Worm (Caenorhabditis elegans) whole organism, L3 larva: ENCODE data around the gene F43D2.3.

Experiments used
- R02D3.7 ChIP-seq: fragments of 150-350 bp; optimal IDR thresholded peaks from 2 replicates; lab custom pipeline; 2014; ENCODE audit warnings: missing biosample characterization, missing genetic modification characterization
- ZK546.5 ChIP-seq: sonication (generic microtip); optimal IDR thresholded peaks from 2 replicates; lab custom pipeline; 2017; ENCODE audit warnings: missing biosample characterization, missing genetic modification characterization
- aly-2 ChIP-seq: fragments of 150-350 bp; optimal IDR thresholded peaks from 2 replicates; lab custom pipeline; 2014; ENCODE audit warnings: missing biosample characterization, missing genetic modification characterization
- ama-1 ChIP-seq: fragments of 150-350 bp; optimal IDR thresholded peaks from 2 replicates; lab custom pipeline; 2018
- ceh-16 ChIP-seq: sonication (generic microtip); optimal IDR thresholded peaks from 2 replicates; lab custom pipeline; 2017; ENCODE audit warnings: missing biosample characterization, missing genetic modification characterization
- ceh-28 ChIP-seq: fragments of 150-350 bp; optimal IDR thresholded peaks from 2 replicates; lab custom pipeline; 2014; ENCODE audit warnings: missing biosample characterization, missing genetic modification reagents, missing genetic modification characterization
- daf-12 ChIP-seq: fragments of 150-350 bp; optimal IDR thresholded peaks from 2 replicates; lab custom pipeline; 2014; ENCODE audit warnings: missing biosample characterization, missing genetic modification reagents, missing genetic modification characterization
- egl-27 ChIP-seq: sonication (generic microtip); optimal IDR thresholded peaks from 4 replicates; lab custom pipeline; 2017; ENCODE audit warnings: missing biosample characterization, missing genetic modification reagents, missing genetic modification characterization
- egl-5 ChIP-seq: fragments of 150-350 bp; optimal IDR thresholded peaks from 2 replicates; lab custom pipeline; 2017; ENCODE audit warnings: missing biosample characterization, missing genetic modification reagents, missing genetic modification characterization, inconsistent platforms
- elt-2 ChIP-seq: sonication (generic microtip); optimal IDR thresholded peaks from 2 replicates; lab custom pipeline; 2016; ENCODE audit warnings: missing genetic modification reagents, mild to moderate bottlenecking, missing genetic modification characterization, missing compliant biosample characterization
- elt-3 ChIP-seq, 3 experiments: fragments of 150-350 bp in 1 of 3; sonication (generic microtip) in 2 of 3; optimal IDR thresholded peaks; 2 replicates in 2 of 3; 4 replicates in 1 of 3; lab custom pipeline; 2014 to 2017; ENCODE audit warnings: missing biosample characterization in 3 of 3, missing genetic modification characterization in 3 of 3
- eor-1 ChIP-seq, 2 experiments: fragments of 150-350 bp; optimal IDR thresholded peaks; 2 replicates each; lab custom pipeline; 2014 to 2018; ENCODE audit warnings: missing biosample characterization in 2 of 2, missing genetic modification characterization in 2 of 2
- fos-1 ChIP-seq: fragments of 150-350 bp; optimal IDR thresholded peaks from 2 replicates; lab custom pipeline; 2014; ENCODE audit warnings: missing biosample characterization, missing genetic modification characterization
- hmg-11 ChIP-seq: sonication (generic microtip); optimal IDR thresholded peaks from 2 replicates; lab custom pipeline; 2016; ENCODE audit warnings: missing genetic modification characterization, missing compliant biosample characterization
- jun-1 ChIP-seq: fragments of 150-350 bp; optimal IDR thresholded peaks from 2 replicates; lab custom pipeline; 2014; ENCODE audit warnings: missing biosample characterization, missing genetic modification reagents, missing genetic modification characterization
- lin-39 ChIP-seq: fragments of 150-350 bp; optimal IDR thresholded peaks from 2 replicates; lab custom pipeline; 2018; ENCODE audit warnings: missing biosample characterization, missing genetic modification reagents, missing genetic modification characterization
- lsy-12 ChIP-seq: sonication (generic microtip); optimal IDR thresholded peaks from 2 replicates; lab custom pipeline; 2016; ENCODE audit warnings: mild to moderate bottlenecking, missing genetic modification characterization, missing compliant biosample characterization
- nfya-1 ChIP-seq: sonication (generic microtip); optimal IDR thresholded peaks from 2 replicates; lab custom pipeline; 2017; ENCODE audit warnings: missing genetic modification characterization, mild to moderate bottlenecking, missing compliant biosample characterization, antibody characterized with exemption, moderate library complexity; ENCODE audit not compliant: insufficient read depth
- nhr-11 ChIP-seq: fragments of 150-350 bp; optimal IDR thresholded peaks from 2 replicates; lab custom pipeline; 2014; ENCODE audit warnings: missing biosample characterization, missing genetic modification characterization
- nhr-12 ChIP-seq: fragments of 150-350 bp; optimal IDR thresholded peaks from 2 replicates; lab custom pipeline; 2014; ENCODE audit warnings: missing biosample characterization, missing genetic modification characterization
- nhr-237 ChIP-seq: fragments of 150-350 bp; optimal IDR thresholded peaks from 2 replicates; lab custom pipeline; 2014; ENCODE audit warnings: missing biosample characterization, missing genetic modification characterization
- nhr-25 ChIP-seq: sonication (generic microtip); optimal IDR thresholded peaks from 2 replicates; lab custom pipeline; 2017; ENCODE audit warnings: missing biosample characterization, missing genetic modification characterization
- nhr-28 ChIP-seq: fragments of 150-350 bp; optimal IDR thresholded peaks from 2 replicates; lab custom pipeline; 2014; ENCODE audit warnings: missing biosample characterization, missing genetic modification characterization
- nhr-43 ChIP-seq: sonication (generic microtip); optimal IDR thresholded peaks from 2 replicates; lab custom pipeline; 2016; ENCODE audit warnings: mild to moderate bottlenecking, missing genetic modification characterization, missing compliant biosample characterization; ENCODE audit not compliant: poor library complexity, severe bottlenecking
- nhr-77 ChIP-seq: fragments of 150-350 bp; optimal IDR thresholded peaks from 2 replicates; lab custom pipeline; 2014; ENCODE audit warnings: missing biosample characterization, missing genetic modification characterization
- pha-4 ChIP-seq: fragments of 150-350 bp; optimal IDR thresholded peaks from 2 replicates; lab custom pipeline; 2014; ENCODE audit warnings: missing biosample characterization, missing genetic modification reagents, missing genetic modification characterization
- pqm-1 ChIP-seq: fragments of 150-350 bp; optimal IDR thresholded peaks from 2 replicates; lab custom pipeline; 2017; ENCODE audit warnings: missing biosample characterization, missing genetic modification characterization, inconsistent platforms
- skn-1 ChIP-seq: fragments of 150-350 bp; optimal IDR thresholded peaks from 2 replicates; lab custom pipeline; 2014; ENCODE audit warnings: missing biosample characterization, missing genetic modification characterization
- tbx-2 ChIP-seq: sonication (generic microtip); optimal IDR thresholded peaks from 2 replicates; lab custom pipeline; 2016; ENCODE audit warnings: mild to moderate bottlenecking, missing genetic modification characterization, missing compliant biosample characterization
- unc-39 ChIP-seq: sonication (generic microtip); optimal IDR thresholded peaks from 4 replicates; lab custom pipeline; 2017; ENCODE audit warnings: missing biosample characterization, missing genetic modification characterization
- unc-62 ChIP-seq: fragments of 150-350 bp; sonication (generic microtip); optimal IDR thresholded peaks from 4 replicates; lab custom pipeline; 2014; ENCODE audit warnings: missing biosample characterization, missing genetic modification reagents, missing genetic modification characterization
- zag-1 ChIP-seq: fragments of 150-350 bp; optimal IDR thresholded peaks from 2 replicates; lab custom pipeline; 2014; ENCODE audit warnings: missing biosample characterization, missing genetic modification characterization

F43D2.3 gene

DNA sequence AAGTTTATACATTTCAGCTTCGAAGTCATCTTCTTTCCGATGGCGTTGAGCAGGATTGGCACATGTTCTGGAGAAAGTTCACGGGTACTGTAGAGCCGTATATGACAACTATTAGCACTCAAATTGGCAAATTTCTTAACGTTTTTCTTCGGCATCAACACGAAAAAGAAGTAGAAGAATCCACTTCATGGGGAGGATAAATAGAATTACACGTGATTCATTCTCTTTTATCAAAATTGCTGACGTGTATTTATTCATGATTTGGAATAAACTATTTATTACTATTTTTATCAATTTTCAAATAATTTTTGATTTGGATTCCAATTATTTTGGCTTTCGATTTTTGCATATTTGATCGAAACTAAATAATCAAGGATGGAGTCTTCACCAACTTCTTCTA is 34.0 kb downstream of the F43D2.3 start, which contains the start of gene C47E8.1:
Gene C47E8.1, plus strand, starts transcription at position 301 of the 400 bp plus-strand sequence.
- TF ChIP-seq skn-1 (tag; lab: Kevin White, UChicago) (no peak), egl-27 (tag; lab: Kevin White, UChicago) (no peak), aly-2 (tag; lab: Kevin White, UChicago) (no peak), elt-3 (tag; optimal IDR thresholded peaks at IDR 0.05; lab: Kevin White, UChicago) (no peak), pha-4 (tag; lab: Kevin White, UChicago) (no peak), elt-2 (no peak), unc-62 (GFP tag; lab: Kevin White, UChicago) (no peak), nhr-43 (no peak), ceh-28 (tag; lab: Kevin White, UChicago) (no peak), unc-39 (tag; lab: Kevin White, UChicago) (no peak), zag-1 (tag; lab: Kevin White, UChicago) (no peak), hmg-11 (tag; lab: Kevin White, UChicago) (no peak), nhr-11 (no peak), nhr-28 (tag; lab: Kevin White, UChicago) (no peak), nfya-1 (tag; lab: Kevin White, UChicago) (no peak), daf-12 (tag; lab: Kevin White, UChicago) (no peak), jun-1 (tag; lab: Kevin White, UChicago) (no peak), ceh-16 (no peak), nhr-237 (tag; lab: Kevin White, UChicago) (no peak), eor-1 (tag; optimal IDR thresholded peaks at IDR 0.05; lab: Kevin White, UChicago) (no peak)
- TF ChIP-seq, all 47 proteins: peak for 0

- TF ChIP-seq nhr-11, result no peak
- no peak for TF ChIP-seq lin-39
- no peak for TF ChIP-seq eor-1 (tag; optimal IDR thresholded peaks at IDR 0.05; lab: Kevin White, UChicago)
- peak; percentile 80 for TF ChIP-seq nfya-1 (tag; lab: Kevin White, UChicago)
- no peak for TF ChIP-seq fos-1 (tag; lab: Kevin White, UChicago)
- TF ChIP-seq nhr-237 (tag; lab: Kevin White, UChicago), result no peak
- TF ChIP-seq ZK546.5, result no peak
- TF ChIP-seq zag-1 (tag; lab: Kevin White, UChicago), result no peak
Measured at ce11 chrV:14678298-14678697, 46.6 kb downstream of the F43D2.3 start.

ce11 chrV:14680014-14680413 is 48.3 kb downstream of the F43D2.3 start, which contains the start of gene C47E8.3:
Gene C47E8.3, plus strand, starts transcription at chrV:14680314.
- no peak for TF ChIP-seq R02D3.7 (tag; lab: Kevin White, UChicago)
- no peak for TF ChIP-seq nhr-77 (tag; lab: Kevin White, UChicago)
- TF ChIP-seq elt-3 (tag; optimal IDR thresholded peaks at IDR 0.05; lab: Kevin White, UChicago), result no peak
- no peak for TF ChIP-seq daf-12 (tag; lab: Kevin White, UChicago)
- TF ChIP-seq egl-5 (tag; lab: Kevin White, UChicago), result no peak
- TF ChIP-seq nhr-25 (tag; lab: Kevin White, UChicago), result no peak
- TF ChIP-seq unc-39 (tag; lab: Kevin White, UChicago), result no peak
- no peak for TF ChIP-seq tbx-2 (tag; lab: Kevin White, UChicago)
- no peak for TF ChIP-seq lsy-12 (tag; lab: Kevin White, UChicago)
- TF ChIP-seq nhr-12 (tag; lab: Kevin White, UChicago), result no peak
- no peak for TF ChIP-seq ZK546.5
- TF ChIP-seq nfya-1 (tag; lab: Kevin White, UChicago), result no peak
- no peak for TF ChIP-seq pqm-1 (tag; lab: Kevin White, UChicago)
- no peak for TF ChIP-seq ceh-16
- TF ChIP-seq skn-1 (tag; lab: Kevin White, UChicago), result no peak
- no peak for TF ChIP-seq ama-1 (lab: Kevin White, UChicago)
- TF ChIP-seq pha-4 (tag; lab: Kevin White, UChicago), result no peak
